Worm (Caenorhabditis elegans) whole organism, early embryonic: ENCODE data around the gene F16G10.11.

ENCODE experiments used
- F13C5.2 ChIP-seq: sonication (generic microtip); optimal IDR thresholded peaks from 2 replicates; lab custom pipeline; 2017; ENCODE audit warnings: mild to moderate bottlenecking, missing genetic modification characterization, inconsistent platforms, missing compliant biosample characterization
- aly-1 ChIP-seq: sonication (generic microtip); optimal IDR thresholded peaks from 2 replicates; lab custom pipeline; 2016; ENCODE audit warnings: missing genetic modification characterization, missing compliant biosample characterization
- ama-1 ChIP-seq: fragments of 150-350 bp; optimal IDR thresholded peaks from 2 replicates; lab custom pipeline; 2014
- flt-1 ChIP-seq: fragments of 200-800 bp; sonication (Bioruptor generic); IDR thresholded peaks from 2 replicates; pipeline ENCODE4 v1.3.6; 2022; ENCODE audit warnings: missing genetic modification characterization, missing compliant biosample characterization
- hmbx-1 ChIP-seq: sonication (generic microtip); optimal IDR thresholded peaks from 2 replicates; lab custom pipeline; 2016; ENCODE audit warnings: mild to moderate bottlenecking, missing genetic modification characterization, missing compliant biosample characterization
- hmg-4 ChIP-seq: fragments of 200-800 bp; sonication (Bioruptor generic); optimal IDR thresholded peaks from 2 replicates; lab custom pipeline; 2018; ENCODE audit warnings: mild to moderate bottlenecking, missing genetic modification characterization, missing compliant biosample characterization
- pes-1 ChIP-seq: fragments of 200-800 bp; sonication (Bioruptor generic); IDR thresholded peaks from 2 replicates; pipeline ENCODE4 v1.3.6; 2022; ENCODE audit warnings: missing genetic modification reagents, missing genetic modification characterization, missing compliant biosample characterization
- scrt-1 ChIP-seq: fragments of 200-800 bp; sonication (Bioruptor generic); IDR thresholded peaks from 2 replicates; pipeline ENCODE4 v1.3.6; 2022; ENCODE audit warnings: missing genetic modification characterization, missing compliant biosample characterization
- sea-1 ChIP-seq: fragments of 200-800 bp; sonication (Bioruptor generic); conservative IDR thresholded peaks from 2 replicates; pipeline ENCODE4 v1.3.6; 2022; ENCODE audit warnings: missing genetic modification characterization, missing compliant biosample characterization
- tbx-11 ChIP-seq: fragments of 200-800 bp; sonication (Bioruptor generic); IDR thresholded peaks from 2 replicates; pipeline ENCODE4 v1.3.6; 2022; ENCODE audit warnings: missing genetic modification characterization, missing compliant biosample characterization
- tra-4 ChIP-seq: sonication (generic microtip); optimal IDR thresholded peaks from 2 replicates; lab custom pipeline; 2017; ENCODE audit warnings: missing genetic modification characterization, missing compliant biosample characterization

DNA sequence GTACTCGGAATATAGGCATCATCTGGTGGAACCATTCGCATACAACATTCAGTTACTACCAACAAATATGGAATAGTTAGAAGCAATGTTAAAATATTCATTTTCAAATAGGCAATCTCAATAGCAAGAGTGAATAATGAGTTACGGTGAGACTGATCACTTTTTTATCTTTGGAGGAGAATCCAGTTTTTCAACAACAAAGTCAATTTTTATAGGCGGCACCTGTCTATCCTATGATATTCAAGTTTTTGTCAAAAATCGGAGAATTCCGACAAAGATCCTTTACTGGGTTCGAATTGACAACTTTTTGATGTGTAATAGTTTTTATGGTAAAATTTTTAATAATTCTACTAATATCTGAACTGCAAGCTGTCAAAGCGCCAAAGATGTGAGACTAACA lies at the start of gene F16G10.11:
- TF ChIP-seq sea-1 (GFP tag; lab: Robert Waterston, UW) (no peak), ama-1 (no peak), flt-1 (GFP tag; lab: Robert Waterston, UW) (no peak), tra-4 (tag; lab: Kevin White, UChicago) (no peak), aly-1 (tag; lab: Kevin White, UChicago) (no peak), scrt-1 (GFP tag; lab: Robert Waterston, UW) (no peak), hmbx-1 (tag; lab: Kevin White, UChicago) (no peak), tbx-11 (no peak), F13C5.2 (no peak), pes-1 (no peak), hmg-4 (GFP tag; lab: Kevin White, UChicago) (no peak)
